Worm (Caenorhabditis elegans) whole organism, L4 larva: ENCODE results near the gene parp-2.
A peak's percentile ranks its signal among the peaks of the same experiment; 100 is the strongest.

ENCODE experiments used
- D1046.2 ChIP-seq: fragments of 200-800 bp; sonication (Bioruptor generic); IDR thresholded peaks from 2 replicates; pipeline ENCODE4 v1.3.6; 2022; ENCODE audit warnings: missing genetic modification characterization, missing compliant biosample characterization
- F10B5.3 ChIP-seq: sonication (generic microtip); optimal IDR thresholded peaks from 2 replicates; lab custom pipeline; 2016; ENCODE audit warnings: mild to moderate bottlenecking, missing genetic modification characterization, missing compliant biosample characterization
- F26F4.8 ChIP-seq: fragments of 200-800 bp; sonication (Bioruptor generic); conservative IDR thresholded peaks from 2 replicates; pipeline ENCODE4 v1.3.6; 2022; ENCODE audit warnings: missing genetic modification characterization, missing compliant biosample characterization
- F37D6.2 ChIP-seq: sonication (generic microtip); optimal IDR thresholded peaks from 2 replicates; lab custom pipeline; 2016; ENCODE audit warnings: mild to moderate bottlenecking, missing genetic modification characterization, missing compliant biosample characterization
- F44E2.7 ChIP-seq: fragments of 200-800 bp; sonication (Bioruptor generic); IDR thresholded peaks from 2 replicates; pipeline ENCODE4 v2.1.2; 2022; ENCODE audit warnings: missing genetic modification characterization, missing compliant biosample characterization
- R02D3.7 ChIP-seq: fragments of 150-350 bp; sonication (generic microtip); optimal IDR thresholded peaks from 3 replicates; lab custom pipeline; 2014; ENCODE audit warnings: missing biosample characterization, missing genetic modification characterization
- Y48G9A.11 ChIP-seq: fragments of 200-800 bp; sonication (Bioruptor generic); IDR thresholded peaks from 2 replicates; pipeline ENCODE4 v1.3.6; 2022; ENCODE audit warnings: missing genetic modification reagents, missing genetic modification characterization, missing compliant biosample characterization
- Y5F2A.4 ChIP-seq: fragments of 200-800 bp; sonication (Bioruptor generic); optimal IDR thresholded peaks from 2 replicates; lab custom pipeline; 2018; ENCODE audit warnings: mild to moderate bottlenecking, missing genetic modification characterization, missing compliant biosample characterization
- aly-2 ChIP-seq: sonication (generic microtip); optimal IDR thresholded peaks from 2 replicates; lab custom pipeline; 2018; ENCODE audit warnings: missing biosample characterization, missing genetic modification characterization
- ama-1 ChIP-seq: fragments of 150-350 bp; optimal IDR thresholded peaks from 2 replicates; lab custom pipeline; 2014; ENCODE audit warnings: inconsistent platforms, mixed read lengths
- arid-1 ChIP-seq: fragments of 200-800 bp; sonication (Bioruptor generic); conservative IDR thresholded peaks from 2 replicates; pipeline ENCODE4 v1.3.6; 2022; ENCODE audit warnings: missing genetic modification reagents, missing genetic modification characterization, missing compliant biosample characterization
- attf-4 ChIP-seq: sonication (generic microtip); optimal IDR thresholded peaks from 3 replicates; lab custom pipeline; 2017; ENCODE audit warnings: missing biosample characterization, missing genetic modification characterization
- cey-2 ChIP-seq: sonication (generic microtip); optimal IDR thresholded peaks from 3 replicates; lab custom pipeline; 2017; ENCODE audit warnings: missing genetic modification characterization, mild to moderate bottlenecking, missing compliant biosample characterization, antibody characterized with exemption, borderline replicate concordance; ENCODE audit not compliant: insufficient read depth
- ctbp-1 ChIP-seq: fragments of 200-800 bp; sonication (Bioruptor generic); IDR thresholded peaks from 2 replicates; pipeline ENCODE4 v1.3.6; 2022; ENCODE audit warnings: missing genetic modification reagents, missing genetic modification characterization, missing compliant biosample characterization
- daf-8 ChIP-seq: fragments of 200-800 bp; sonication (Bioruptor generic); IDR thresholded peaks from 2 replicates; pipeline ENCODE4 v1.3.6; 2022; ENCODE audit warnings: missing genetic modification characterization, missing compliant biosample characterization
- egl-43 ChIP-seq: fragments of 200-800 bp; sonication (Bioruptor generic); IDR thresholded peaks from 2 replicates; pipeline ENCODE4 v1.3.6; 2022; ENCODE audit warnings: missing genetic modification reagents, missing genetic modification characterization, missing compliant biosample characterization
- fkh-10 ChIP-seq: fragments of 150-350 bp; optimal IDR thresholded peaks from 2 replicates; lab custom pipeline; 2014; ENCODE audit warnings: missing biosample characterization, missing genetic modification reagents, missing genetic modification characterization
- gei-8 ChIP-seq: fragments of 200-800 bp; sonication (Bioruptor generic); optimal IDR thresholded peaks from 2 replicates; lab custom pipeline; 2018; ENCODE audit warnings: mild to moderate bottlenecking, missing genetic modification characterization, missing compliant biosample characterization
- hlh-11 ChIP-seq: fragments of 200-800 bp; sonication (Bioruptor generic); optimal IDR thresholded peaks from 2 replicates; lab custom pipeline; 2018; ENCODE audit warnings: mild to moderate bottlenecking, missing genetic modification characterization, missing compliant biosample characterization
- hmg-1.1 ChIP-seq: fragments of 200-800 bp; sonication (Bioruptor generic); IDR thresholded peaks from 2 replicates; pipeline ENCODE4 v1.3.6; 2022; ENCODE audit warnings: missing genetic modification reagents, missing genetic modification characterization, missing compliant biosample characterization
- lim-7 ChIP-seq: fragments of 200-800 bp; sonication (Bioruptor generic); IDR thresholded peaks from 2 replicates; pipeline ENCODE4 v1.3.6; 2022; ENCODE audit warnings: missing genetic modification characterization, missing compliant biosample characterization
- lin-1 ChIP-seq: fragments of 200-800 bp; sonication (Bioruptor generic); IDR thresholded peaks from 2 replicates; pipeline ENCODE4 v1.3.6; 2022; ENCODE audit warnings: missing genetic modification reagents, missing genetic modification characterization, missing compliant biosample characterization
- lin-29 ChIP-seq: fragments of 200-800 bp; sonication (Bioruptor generic); IDR thresholded peaks from 2 replicates; pipeline ENCODE4 v1.3.6; 2022; ENCODE audit warnings: missing genetic modification reagents, missing genetic modification characterization, missing compliant biosample characterization
- lin-38 ChIP-seq: fragments of 200-800 bp; sonication (Bioruptor generic); IDR thresholded peaks from 2 replicates; pipeline ENCODE4 v1.3.6; 2022; ENCODE audit warnings: missing genetic modification reagents, missing genetic modification characterization, missing compliant biosample characterization
- lin-39 ChIP-seq: fragments of 150-350 bp; optimal IDR thresholded peaks from 2 replicates; lab custom pipeline; 2014; ENCODE audit warnings: missing biosample characterization, missing genetic modification reagents, missing genetic modification characterization
- lir-3 ChIP-seq: sonication (generic microtip); optimal IDR thresholded peaks from 2 replicates; lab custom pipeline; 2016; ENCODE audit warnings: mild to moderate bottlenecking, missing genetic modification characterization, missing compliant biosample characterization
- madf-9 ChIP-seq: fragments of 200-800 bp; sonication (Bioruptor generic); conservative IDR thresholded peaks from 2 replicates; pipeline ENCODE4 v1.3.6; 2022; ENCODE audit warnings: missing genetic modification reagents, missing genetic modification characterization, missing compliant biosample characterization
- mes-2 ChIP-seq: sonication (generic microtip); optimal IDR thresholded peaks from 2 replicates; lab custom pipeline; 2016; ENCODE audit warnings: missing genotype, mild to moderate bottlenecking, missing genetic modification characterization, missing compliant biosample characterization; ENCODE audit not compliant: poor library complexity, severe bottlenecking
- nhr-10 ChIP-seq: fragments of 150-350 bp; optimal IDR thresholded peaks from 2 replicates; lab custom pipeline; 2014; ENCODE audit warnings: missing biosample characterization, missing genetic modification characterization
- nhr-102 ChIP-seq: sonication (generic microtip); optimal IDR thresholded peaks from 2 replicates; lab custom pipeline; 2016; ENCODE audit warnings: mild to moderate bottlenecking, missing genetic modification characterization, moderate library complexity, missing compliant biosample characterization
- nhr-111 ChIP-seq: fragments of 200-800 bp; sonication (Bioruptor generic); optimal IDR thresholded peaks from 2 replicates; lab custom pipeline; 2018; ENCODE audit warnings: mild to moderate bottlenecking, missing genetic modification characterization, missing compliant biosample characterization
- nhr-25 ChIP-seq: sonication (generic microtip); optimal IDR thresholded peaks from 2 replicates; lab custom pipeline; 2017; ENCODE audit warnings: missing genetic modification characterization, mild to moderate bottlenecking, missing compliant biosample characterization, antibody characterized with exemption, moderate library complexity, borderline replicate concordance; ENCODE audit not compliant: insufficient read depth
- nhr-28 ChIP-seq: fragments of 150-350 bp; optimal IDR thresholded peaks from 2 replicates; lab custom pipeline; 2014; ENCODE audit warnings: missing biosample characterization, missing genetic modification characterization
- nhr-6 ChIP-seq: fragments of 150-350 bp; optimal IDR thresholded peaks from 2 replicates; lab custom pipeline; 2014; ENCODE audit warnings: missing biosample characterization, missing genetic modification characterization
- nhr-77 ChIP-seq: fragments of 150-350 bp; optimal IDR thresholded peaks from 2 replicates; lab custom pipeline; 2014; ENCODE audit warnings: missing biosample characterization, missing genetic modification characterization
- pha-4 ChIP-seq, 2 experiments: fragments of 150-350 bp in 1 of 2; fragments of 200-800 bp in 1 of 2; sonication (Bioruptor generic) in 1 of 2; IDR thresholded peaks in 1 of 2; optimal IDR thresholded peaks in 1 of 2; 2 replicates each; pipeline versions ENCODE4 v1.3.6 to Lab custom; 2014 to 2022; ENCODE audit warnings: missing genetic modification characterization in 2 of 2, missing genetic modification reagents in 2 of 2, missing biosample characterization in 1 of 2, missing compliant biosample characterization in 1 of 2
- pqm-1 ChIP-seq: sonication (generic microtip); optimal IDR thresholded peaks from 2 replicates; lab custom pipeline; 2017; ENCODE audit warnings: missing biosample characterization, missing genetic modification characterization
- rbr-2 ChIP-seq: sonication (generic microtip); optimal IDR thresholded peaks from 2 replicates; lab custom pipeline; 2016; ENCODE audit warnings: missing genotype, missing genetic modification characterization, missing compliant biosample characterization
- saeg-2 ChIP-seq: fragments of 200-800 bp; sonication (Bioruptor generic); IDR thresholded peaks from 2 replicates; pipeline ENCODE4 v1.3.6; 2022; ENCODE audit warnings: missing genetic modification reagents, missing genetic modification characterization, missing compliant biosample characterization
- set-16 ChIP-seq: fragments of 200-800 bp; sonication (Bioruptor generic); IDR thresholded peaks from 2 replicates; pipeline ENCODE4 v1.3.6; 2022; ENCODE audit warnings: missing genetic modification reagents, missing genetic modification characterization, missing compliant biosample characterization
- spr-1 ChIP-seq: sonication (generic microtip); optimal IDR thresholded peaks from 2 replicates; lab custom pipeline; 2016; ENCODE audit warnings: mild to moderate bottlenecking, missing genetic modification characterization, missing compliant biosample characterization
- spr-3 ChIP-seq: fragments of 200-800 bp; sonication (Bioruptor generic); optimal IDR thresholded peaks from 2 replicates; lab custom pipeline; 2018; ENCODE audit warnings: mild to moderate bottlenecking, missing genetic modification characterization, missing compliant biosample characterization
- tag-97 ChIP-seq: fragments of 200-800 bp; sonication (Bioruptor generic); IDR thresholded peaks from 2 replicates; pipeline ENCODE4 v1.3.6; 2022; ENCODE audit warnings: missing genetic modification characterization, missing compliant biosample characterization
- tra-1 ChIP-seq: fragments of 200-800 bp; sonication (Bioruptor generic); IDR thresholded peaks from 2 replicates; pipeline ENCODE4 v1.3.6; 2022; ENCODE audit warnings: missing genetic modification reagents, missing genetic modification characterization, missing compliant biosample characterization
- unc-39 ChIP-seq: sonication (generic microtip); optimal IDR thresholded peaks from 2 replicates; lab custom pipeline; 2017; ENCODE audit warnings: missing biosample characterization, missing genetic modification characterization
- unc-62 ChIP-seq, 3 experiments: fragments of 150-350 bp in 1 of 3; sonication (generic microtip); optimal IDR thresholded peaks in 2 of 3; peaks in 1 of 3; 1 replicate in 1 of 3; 2 replicates in 2 of 3; lab custom pipeline; 2014 to 2017; ENCODE audit warnings: missing biosample characterization in 3 of 3, missing genetic modification characterization in 3 of 3, missing genetic modification reagents in 3 of 3, missing genotype in 1 of 3
- vab-7 ChIP-seq: fragments of 200-800 bp; sonication (Bioruptor generic); IDR thresholded peaks from 2 replicates; pipeline ENCODE4 v1.3.6; 2022; ENCODE audit warnings: missing genetic modification reagents, missing genetic modification characterization, missing compliant biosample characterization
- zfp-3 ChIP-seq: fragments of 200-800 bp; sonication (Bioruptor generic); conservative IDR thresholded peaks from 2 replicates; pipeline ENCODE4 v1.3.6; 2022; ENCODE audit warnings: missing genetic modification reagents, missing genetic modification characterization, missing compliant biosample characterization
- zip-2 ChIP-seq: fragments of 150-350 bp; optimal IDR thresholded peaks from 2 replicates; lab custom pipeline; 2014; ENCODE audit warnings: missing biosample characterization, missing genetic modification characterization
- ztf-11 ChIP-seq: fragments of 150-350 bp; optimal IDR thresholded peaks from 2 replicates; lab custom pipeline; 2014; ENCODE audit warnings: missing biosample characterization, missing genetic modification characterization

Gene parp-2

ce11 chrII:9566045-9566444 is 26.8 kb upstream of the parp-2 start (continued):
- TF ChIP-seq daf-8 (GFP tag; lab: Robert Waterston, UW) (no peak), nhr-10 (no peak), attf-4 (tag; lab: Kevin White, UChicago) (no peak), F10B5.3 (tag; lab: Kevin White, UChicago) (no peak), D1046.2 (peak; percentile 85), F44E2.7 (GFP tag; lab: Robert Waterston, UW) (peak; percentile 85; the same call in 1 of the 2 replicates), madf-9 (peak; percentile 80), nhr-77 (tag; lab: Kevin White, UChicago) (no peak), ztf-11 (tag; lab: Kevin White, UChicago) (no peak), rbr-2 (tag; lab: Kevin White, UChicago) (peak; percentile 50), lim-7 (peak; percentile 97), unc-39 (tag; lab: Kevin White, UChicago) (no peak), lin-39 (tag; lab: Kevin White, UChicago) (no peak), Y5F2A.4 (GFP tag; lab: Kevin White, UChicago) (no peak), nhr-111 (GFP tag; lab: Kevin White, UChicago) (peak; percentile 67), hmg-1.1 (peak; percentile 82), unc-62 (GFP tag; optimal IDR thresholded peaks at IDR 0.05 in 1 of 2; lab: Kevin White, UChicago) (no peak), unc-62 (tag; optimal IDR thresholded peaks at IDR 0.05; lab: Kevin White, UChicago) (no peak), nhr-28 (tag; lab: Kevin White, UChicago) (peak; percentile 29), spr-3 (GFP tag; lab: Kevin White, UChicago) (peak; percentile 71), gei-8 (GFP tag; lab: Kevin White, UChicago) (peak; percentile 53), pha-4 (GFP tag; IDR thresholded peaks at IDR 0.05; lab: Robert Waterston, UW) (peak; percentile 88; the same call in 1 of the 2 replicates), pha-4 (tag; optimal IDR thresholded peaks at IDR 0.05; lab: Kevin White, UChicago) (no peak), Y48G9A.11 (peak; percentile 90), hlh-11 (tag; lab: Kevin White, UChicago) (peak; percentile 72), set-16 (GFP tag; lab: Robert Waterston, UW) (peak; percentile 20; the same call in 1 of the 2 replicates), cey-2 (tag; lab: Kevin White, UChicago) (no peak), arid-1 (GFP tag; lab: Robert Waterston, UW) (peak; percentile 84), lin-29 (GFP tag; lab: Robert Waterston, UW) (0 out of 2 replicates have a peak, but pooled peaks have one; percentile 27), nhr-6 (peak; percentile 14), mes-2 (tag; lab: Kevin White, UChicago) (peak; percentile 73), vab-7 (GFP tag; lab: Robert Waterston, UW) (peak; percentile 92), R02D3.7 (no peak), aly-2 (tag; lab: Kevin White, UChicago) (peak; percentile 39), fkh-10 (no peak), nhr-102 (tag; lab: Kevin White, UChicago) (peak; percentile 50), spr-1 (tag; lab: Kevin White, UChicago) (peak; percentile 70), zfp-3 (peak; percentile 49; the same call in 1 of the 2 replicates), F37D6.2 (no peak), zip-2 (tag; lab: Kevin White, UChicago) (no peak), egl-43 (GFP tag; lab: Robert Waterston, UW) (peak; percentile 96), tag-97 (GFP tag; lab: Robert Waterston, UW) (no peak), ama-1 (no peak), ctbp-1 (GFP tag; lab: Robert Waterston, UW) (peak; percentile 78), lin-38 (GFP tag; lab: Robert Waterston, UW) (peak; percentile 74), nhr-25 (no peak), saeg-2 (GFP tag; lab: Robert Waterston, UW) (0 out of 2 replicates have a peak, but pooled peaks have one; percentile 46), pqm-1 (no peak), lin-1 (GFP tag; lab: Robert Waterston, UW) (peak; percentile 83), tra-1 (GFP tag; lab: Robert Waterston, UW) (peak; percentile 91), F26F4.8 (GFP tag; lab: Robert Waterston, UW) (peak; percentile 97), lir-3 (no peak)
